Worm (Caenorhabditis elegans) whole organism, late embryonic: ENCODE measurements around the gene C07A9.9.

Source experiments
- che-1 ChIP-seq: sonication (generic microtip); optimal IDR thresholded peaks from 2 replicates; lab custom pipeline; 2016; ENCODE audit warnings: mild to moderate bottlenecking, missing genetic modification characterization, missing compliant biosample characterization
- dve-1 ChIP-seq: sonication (generic microtip); optimal IDR thresholded peaks from 2 replicates; lab custom pipeline; 2017; ENCODE audit warnings: antibody characterized with exemption, mild to moderate bottlenecking, missing genetic modification characterization, missing compliant biosample characterization
- elt-2 ChIP-seq: sonication (generic microtip); optimal IDR thresholded peaks from 2 replicates; lab custom pipeline; 2016; ENCODE audit warnings: missing genetic modification reagents, missing genetic modification characterization, missing compliant biosample characterization
- elt-4 ChIP-seq: sonication (generic microtip); optimal IDR thresholded peaks from 2 replicates; lab custom pipeline; 2016; ENCODE audit warnings: missing genetic modification characterization, missing compliant biosample characterization
- hlh-30 ChIP-seq: sonication (generic microtip); optimal IDR thresholded peaks from 2 replicates; lab custom pipeline; 2017; ENCODE audit warnings: antibody characterized with exemption, missing genetic modification characterization, missing compliant biosample characterization; ENCODE audit not compliant: insufficient read depth
- nhr-11 ChIP-seq: fragments of 150-350 bp; optimal IDR thresholded peaks from 2 replicates; lab custom pipeline; 2014; ENCODE audit warnings: missing biosample characterization, missing genetic modification characterization
- syd-9 ChIP-seq: sonication (generic microtip); optimal IDR thresholded peaks from 2 replicates; lab custom pipeline; 2016; ENCODE audit warnings: mild to moderate bottlenecking, missing genetic modification characterization, moderate library complexity, missing compliant biosample characterization

ce11 chrIII:9697323-9697722 is 29.9 kb upstream of the C07A9.9 start:
- TF ChIP-seq nhr-11 (tag; lab: Kevin White, UChicago) (no peak), che-1 (tag; lab: Kevin White, UChicago) (no peak), elt-4 (tag; lab: Kevin White, UChicago) (no peak), syd-9 (no peak), dve-1 (no peak), hlh-30 (no peak), elt-2 (no peak)
